Fruit fly (Drosophila melanogaster) Kc167 (cell line): ENCODE measurements around the gene CG32984.

Experiments used
- Sin3A ChIP-seq: fragments of >200 bp; optimal IDR thresholded peaks from 2 replicates; lab custom pipeline; 2018; ENCODE audit warnings: missing external identifiers
- insv ChIP-seq: fragments of >200 bp; optimal IDR thresholded peaks from 3 replicates; lab custom pipeline; 2018; ENCODE audit warnings: missing external identifiers
- psq ChIP-seq: fragments of >200 bp; optimal IDR thresholded peaks from 2 replicates; lab custom pipeline; 2017; ENCODE audit warnings: missing external identifiers

- no peak for TF ChIP-seq Sin3A
- TF ChIP-seq psq: no peak
- no peak for TF ChIP-seq insv (lab: Kevin White, UChicago)
Measured at dm6 chr2L:8919638-8920037, 45.1 kb upstream of the CG32984 start.
